Worm (Caenorhabditis elegans) whole organism, midembryonic: ENCODE results near the gene Y41D4B.24.

Source experiments
- cog-1 ChIP-seq: sonication (generic microtip); optimal IDR thresholded peaks from 2 replicates; lab custom pipeline; 2016; ENCODE audit warnings: missing genetic modification characterization, missing compliant biosample characterization
- flt-1 ChIP-seq: fragments of 200-800 bp; sonication (Bioruptor generic); IDR thresholded peaks from 2 replicates; pipeline ENCODE4 v1.3.6; 2022; ENCODE audit warnings: missing genetic modification characterization, missing compliant biosample characterization
- med-1 ChIP-seq: sonication (generic microtip); optimal IDR thresholded peaks from 2 replicates; lab custom pipeline; 2017; ENCODE audit warnings: missing genetic modification characterization, mild to moderate bottlenecking, missing compliant biosample characterization, antibody characterized with exemption, missing genetic modification reagents; ENCODE audit not compliant: insufficient read depth
- ztf-23 ChIP-seq: fragments of 200-800 bp; sonication (Bioruptor generic); IDR thresholded peaks from 2 replicates; pipeline ENCODE4 v1.3.6; 2022; ENCODE audit warnings: missing genetic modification reagents, missing genetic modification characterization, missing compliant biosample characterization

DNA sequence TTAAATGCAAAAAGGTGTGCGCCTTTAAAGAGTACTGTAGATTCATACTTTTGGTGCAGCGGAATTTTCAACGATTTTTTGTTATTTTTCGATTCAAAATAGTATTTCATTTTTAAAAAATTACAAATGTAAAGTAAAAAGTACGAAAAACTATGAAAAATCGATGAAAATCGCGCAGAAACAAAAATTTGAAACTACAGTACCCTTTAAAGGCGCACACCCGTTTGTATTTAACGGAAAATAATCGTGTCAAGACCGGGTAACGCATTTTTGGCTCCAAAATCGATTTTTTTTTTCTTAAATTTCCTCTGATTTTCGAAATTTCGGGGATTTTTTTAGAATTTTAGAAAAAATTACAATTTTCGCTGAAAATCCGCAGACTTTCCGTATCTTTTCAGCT, 26.0 kb upstream of the Y41D4B.24 start:
- TF ChIP-seq med-1 (GFP tag; lab: Kevin White, UChicago) (no peak), flt-1 (GFP tag; lab: Robert Waterston, UW) (no peak), ztf-23 (no peak), cog-1 (tag; lab: Kevin White, UChicago) (no peak)
